Worm (Caenorhabditis elegans): Measurements from ENCODE around the gene T25E12.6.

DNA sequence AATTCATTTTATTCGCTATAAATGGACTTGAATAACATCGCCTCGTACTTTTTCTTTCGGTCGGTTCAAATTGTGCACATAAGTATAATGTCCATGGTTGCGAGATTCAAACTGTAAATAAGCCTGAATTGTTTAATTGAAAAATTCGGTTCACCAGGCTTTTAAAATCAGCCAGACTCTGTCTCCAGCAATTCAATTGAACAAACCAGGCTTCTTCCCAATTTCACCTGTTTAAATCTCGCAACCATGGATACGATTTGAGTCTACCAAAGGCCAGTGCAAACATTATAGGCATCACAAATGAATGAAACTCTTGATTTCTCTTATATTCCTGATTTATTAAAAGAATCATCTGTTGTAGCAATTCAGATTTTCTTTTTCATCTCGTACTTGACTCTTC is 10.6 kb upstream of the T25E12.6 start, which contains the start of gene srz-100:
- TF ChIP-seq ceh-28 (tag; optimal IDR thresholded peaks at IDR 0.05), result no peak
- no peak for TF ChIP-seq fos-1 (tag; optimal IDR thresholded peaks at IDR 0.05)
- no peak for TF ChIP-seq nhr-11 (tag; optimal IDR thresholded peaks at IDR 0.05)
- TF ChIP-seq nhr-12 (tag; optimal IDR thresholded peaks at IDR 0.05), result no peak
- TF ChIP-seq nhr-28 (tag; optimal IDR thresholded peaks at IDR 0.05), result no peak
- no peak for TF ChIP-seq tbx-2 (tag; optimal IDR thresholded peaks at IDR 0.05)
- TF ChIP-seq nhr-67 (tag; optimal IDR thresholded peaks at IDR 0.05), result no peak
- no peak for TF ChIP-seq fkh-10 (GFP tag; optimal IDR thresholded peaks at IDR 0.05)
- TF ChIP-seq nhr-77 (tag; optimal IDR thresholded peaks at IDR 0.05), result no peak
- TF ChIP-seq daf-12 (tag; optimal IDR thresholded peaks at IDR 0.05), result no peak
- TF ChIP-seq nhr-76 (tag; optimal IDR thresholded peaks at IDR 0.05), result no peak
- TF ChIP-seq R02D3.7 (tag; optimal IDR thresholded peaks at IDR 0.05), result no peak
- TF ChIP-seq elt-2 (tag; optimal IDR thresholded peaks at IDR 0.05), result no peak
